Fruit fly (Drosophila melanogaster): ENCODE measurements around the gene CG42635.
A peak's percentile ranks its signal among the peaks of the same experiment; 100 is the strongest.

CG42635 gene

dm6 chr2L:17963071-17963567 is 44.6 kb upstream of the CG42635 start, which contains the start of gene CG5674 (continued):
- TF ChIP-seq NC2α (GFP tag; optimal IDR thresholded peaks at IDR 0.05), result no peak
- no peak for TF ChIP-seq Neu2 (GFP tag; optimal IDR thresholded peaks at IDR 0.05; ENCODE audit: borderline replicate concordance)
- TF ChIP-seq Fer3 (tag; optimal IDR thresholded peaks at IDR 0.05), result no peak
- no peak for TF ChIP-seq gro (GFP tag; optimal IDR thresholded peaks at IDR 0.05)
- TF ChIP-seq crc (GFP tag; optimal IDR thresholded peaks at IDR 0.05), result no peak
- TF ChIP-seq CG5953 (GFP tag; IDR thresholded peaks at IDR 0.05), result peak; percentile 27; the same call in 1 of the 2 replicates
- TF ChIP-seq ems (GFP tag; optimal IDR thresholded peaks at IDR 0.05), result peak; percentile 10
- TF ChIP-seq CG11723 (GFP tag; optimal IDR thresholded peaks at IDR 0.05), result no peak
- peak; percentile 58 for TF ChIP-seq CG15514 (GFP tag; optimal IDR thresholded peaks at IDR 0.05)
- TF ChIP-seq CG13296 (GFP tag; optimal IDR thresholded peaks at IDR 0.05), result no peak
- TF ChIP-seq lbe (GFP tag; optimal IDR thresholded peaks at IDR 0.05), result no peak
- no peak for TF ChIP-seq Bteb2 (GFP tag; optimal IDR thresholded peaks at IDR 0.05)
- peak; percentile 87 for TF ChIP-seq hb (GFP tag; IDR thresholded peaks at IDR 0.05; ENCODE audit: partially characterized antibody)
- peak; percentile 67; the same call in 2 of the 3 replicates for TF ChIP-seq ken (GFP tag; IDR thresholded peaks at IDR 0.05)
- TF ChIP-seq sob (GFP tag; IDR thresholded peaks at IDR 0.05), result peak; percentile 79
- TF ChIP-seq CG3163 (GFP tag; optimal IDR thresholded peaks at IDR 0.05), result peak; percentile 58
- TF ChIP-seq Sox102F (GFP tag; optimal IDR thresholded peaks at IDR 0.05), result no peak
- peak; percentile 57; the same call in 1 of the 2 replicates for TF ChIP-seq E2f1 (GFP tag; IDR thresholded peaks at IDR 0.05)
- TF ChIP-seq CG1647 (GFP tag; optimal IDR thresholded peaks at IDR 0.05), result no peak
- TF ChIP-seq CG6175 (GFP tag; IDR thresholded peaks at IDR 0.05), result 0 out of 3 replicates have a peak, but pooled peaks have one; percentile 23
- no peak for TF ChIP-seq CG32767 (GFP tag; IDR thresholded peaks at IDR 0.05)
- peak; percentile 80 for TF ChIP-seq zen2 (GFP tag; IDR thresholded peaks at IDR 0.05; ENCODE audit: partially characterized antibody)
- peak; percentile 84 for TF ChIP-seq Scr (GFP tag; IDR thresholded peaks at IDR 0.05; ENCODE audit: partially characterized antibody)
- TF ChIP-seq CG7786 (GFP tag; optimal IDR thresholded peaks at IDR 0.05), result peak; percentile 46
- TF ChIP-seq Doc3 (GFP tag; IDR thresholded peaks at IDR 0.05; ENCODE audit: partially characterized antibody), result peak; percentile 68
- TF ChIP-seq seq (GFP tag; IDR thresholded peaks at IDR 0.05), result no peak
- no peak for TF ChIP-seq Dek (tag; optimal IDR thresholded peaks at IDR 0.05)
- peak; percentile 40 for TF ChIP-seq Chrac-16 (GFP tag; optimal IDR thresholded peaks at IDR 0.05)
- no peak for TF ChIP-seq sr (GFP tag; IDR thresholded peaks at IDR 0.05)
- TF ChIP-seq toy (GFP tag; IDR thresholded peaks at IDR 0.05), result no peak
- TF ChIP-seq onecut (GFP tag; IDR thresholded peaks at IDR 0.05), result peak; percentile 63
- TF ChIP-seq CG9817 (tag; optimal IDR thresholded peaks at IDR 0.05), result peak; percentile 43
- TF ChIP-seq az2 (GFP tag; optimal IDR thresholded peaks at IDR 0.05), result no peak
- TF ChIP-seq pita (GFP tag; optimal IDR thresholded peaks at IDR 0.05), result peak; percentile 90
- peak; percentile 37 for TF ChIP-seq CG1832 (GFP tag; optimal IDR thresholded peaks at IDR 0.05)
- peak; percentile 80 for TF ChIP-seq CG34224 (GFP tag; IDR thresholded peaks at IDR 0.05; ENCODE audit: partially characterized antibody)
- no peak for TF ChIP-seq CG8281 (tag; optimal IDR thresholded peaks at IDR 0.05)
- no peak for TF ChIP-seq Spps (tag; optimal IDR thresholded peaks at IDR 0.05)
- TF ChIP-seq sna (GFP tag; IDR thresholded peaks at IDR 0.05; ENCODE audit: partially characterized antibody), result peak; percentile 83
- no peak for TF ChIP-seq C15 (GFP tag; IDR thresholded peaks at IDR 0.05)
- peak; percentile 33; the same call in 1 of the 3 replicates for TF ChIP-seq tgo (GFP tag; IDR thresholded peaks at IDR 0.05)
- TF ChIP-seq Meics (GFP tag; optimal IDR thresholded peaks at IDR 0.05), result peak; percentile 35
- peak; percentile 46 for TF ChIP-seq tin (GFP tag; optimal IDR thresholded peaks at IDR 0.05)
- TF ChIP-seq CG3407 (GFP tag; optimal IDR thresholded peaks at IDR 0.05), result no peak
- no peak for TF ChIP-seq Hr39 (optimal IDR thresholded peaks at IDR 0.05)
- TF ChIP-seq CG16815 (GFP tag; optimal IDR thresholded peaks at IDR 0.05), result no peak
- peak; percentile 24; the same call in 1 of the 2 replicates for TF ChIP-seq CG31224 (GFP tag; IDR thresholded peaks at IDR 0.05)
- TF ChIP-seq CG3065 (GFP tag; optimal IDR thresholded peaks at IDR 0.05), result no peak
- peak; percentile 51 for TF ChIP-seq CG9876 (GFP tag; optimal IDR thresholded peaks at IDR 0.05)
- no peak for TF ChIP-seq Jarid2 (GFP tag; optimal IDR thresholded peaks at IDR 0.05)
- peak; percentile 47 to 64 for TF ChIP-seq chif (GFP tag; optimal IDR thresholded peaks at IDR 0.05)

All from whole organism, embryonic.